Worm (Caenorhabditis elegans): ENCODE measurements around the gene CD4.1.

DNA sequence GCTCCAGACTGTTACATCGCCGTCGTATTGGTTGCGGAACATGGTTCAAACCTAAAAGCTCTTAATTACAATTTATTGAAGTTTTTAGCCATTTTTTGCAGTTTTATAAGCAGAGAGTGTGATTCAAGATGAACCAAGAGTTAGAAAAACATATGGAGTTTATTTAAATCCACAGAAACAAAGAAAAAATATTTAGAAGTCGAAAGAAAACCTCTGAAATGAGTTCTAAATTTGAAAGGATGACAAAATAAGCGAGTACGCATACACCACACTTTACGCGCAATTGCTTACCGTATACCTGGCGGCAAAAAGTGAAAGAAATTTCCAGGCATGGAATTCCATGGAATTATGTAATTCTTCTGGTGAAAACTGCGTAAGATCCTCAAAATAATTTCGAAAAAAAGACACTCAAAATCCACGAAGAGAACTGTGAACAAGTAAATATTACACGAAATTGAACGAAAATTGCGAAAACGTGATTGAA is 22.0 kb upstream of the CD4.1 start, which contains the start of gene pas-6:
- TF ChIP-seq nhr-11 (tag; optimal IDR thresholded peaks at IDR 0.05) (no peak), unc-39 (tag; optimal IDR thresholded peaks at IDR 0.05) (no peak), zag-1 (tag; optimal IDR thresholded peaks at IDR 0.05) (no peak), blmp-1 (tag; optimal IDR thresholded peaks at IDR 0.05; ENCODE audit: insufficient read depth) (no peak), ceh-16 (tag; optimal IDR thresholded peaks at IDR 0.05) (no peak), aly-2 (tag; optimal IDR thresholded peaks at IDR 0.05) (no peak), nhr-25 (tag; optimal IDR thresholded peaks at IDR 0.05) (no peak), sma-3 (GFP tag; optimal IDR thresholded peaks at IDR 0.05) (no peak), lsy-2 (tag; optimal IDR thresholded peaks at IDR 0.05) (peak; percentile 88 to 98), nhr-6 (tag; optimal IDR thresholded peaks at IDR 0.05) (no peak), unc-62 (GFP tag; optimal IDR thresholded peaks at IDR 0.05) (no peak), elt-3 (tag; optimal IDR thresholded peaks at IDR 0.05) (no peak), alr-1 (tag; optimal IDR thresholded peaks at IDR 0.05) (no peak)
